Fruit fly (Drosophila melanogaster) whole organism, embryonic: Measurements from ENCODE around the gene SelG.

ENCODE experiments used
- ATbp ChIP-seq: fragments of 200-800 bp; sonication (Bioruptor generic); optimal IDR thresholded peaks from 2 replicates; lab custom pipeline; 2017; ENCODE audit warnings: missing biosample characterization, mild to moderate bottlenecking, missing genetic modification characterization, missing genetic modification reagents
- Ada2b ChIP-seq: fragments of 200-800 bp; sonication (Bioruptor generic); IDR thresholded peaks from 2 replicates; pipeline ENCODE4 v1.3.6; 2022; ENCODE audit warnings: missing biosample characterization, missing genetic modification characterization
- CG10267 ChIP-seq: fragments of 200-800 bp; sonication (Bioruptor generic); optimal IDR thresholded peaks from 2 replicates; lab custom pipeline; 2018; ENCODE audit warnings: missing biosample characterization, mild to moderate bottlenecking, missing genetic modification characterization, moderate library complexity
- CG10366 ChIP-seq: fragments of 200-800 bp; sonication (Bioruptor generic); IDR thresholded peaks from 2 replicates; pipeline ENCODE4 v1.3.6; 2022; ENCODE audit warnings: missing biosample characterization, missing genetic modification characterization
- CG12219 ChIP-seq: fragments of 200-800 bp; sonication (Bioruptor generic); optimal IDR thresholded peaks from 3 replicates; lab custom pipeline; 2018; ENCODE audit warnings: missing biosample characterization, mild to moderate bottlenecking, missing genetic modification characterization
- CG12942 ChIP-seq: fragments of 200-800 bp; sonication (Bioruptor generic); optimal IDR thresholded peaks from 3 replicates; lab custom pipeline; 2016; ENCODE audit warnings: missing biosample characterization, missing genetic modification characterization
- CG13424 ChIP-seq: fragments of 200-800 bp; sonication (Bioruptor generic); optimal IDR thresholded peaks from 2 replicates; lab custom pipeline; 2019; ENCODE audit warnings: missing biosample characterization, mild to moderate bottlenecking, missing genetic modification characterization, moderate library complexity
- CG13894 ChIP-seq: fragments of 200-800 bp; sonication (Bioruptor generic); optimal IDR thresholded peaks from 3 replicates; lab custom pipeline; 2018; ENCODE audit warnings: missing biosample characterization, mild to moderate bottlenecking, missing genetic modification characterization, moderate library complexity
- CG15269 ChIP-seq: fragments of 200-800 bp; sonication (Bioruptor generic); optimal IDR thresholded peaks from 2 replicates; lab custom pipeline; 2018; ENCODE audit warnings: missing biosample characterization, mild to moderate bottlenecking, missing genetic modification characterization, moderate library complexity
- CG15514 ChIP-seq: fragments of 200-800 bp; sonication (Bioruptor generic); optimal IDR thresholded peaks from 3 replicates; lab custom pipeline; 2017; ENCODE audit warnings: missing biosample characterization, missing genetic modification characterization, mild to moderate bottlenecking, moderate library complexity, missing genetic modification reagents
- CG2712 ChIP-seq: fragments of 200-800 bp; optimal IDR thresholded peaks from 3 replicates; lab custom pipeline; 2019; ENCODE audit warnings: missing biosample characterization, mild to moderate bottlenecking, missing genetic modification characterization, moderate library complexity
- CG31365 ChIP-seq: fragments of 200-800 bp; sonication (Bioruptor generic); optimal IDR thresholded peaks from 2 replicates; lab custom pipeline; 2018; ENCODE audit warnings: missing biosample characterization, mild to moderate bottlenecking, missing genetic modification characterization
- CG32772 ChIP-seq: fragments of 200-800 bp; sonication (Bioruptor generic); IDR thresholded peaks from 2 replicates; pipeline ENCODE4 v1.3.6; 2022; ENCODE audit warnings: missing biosample characterization, missing genetic modification characterization
- CG43689 ChIP-seq: fragments of 200-800 bp; sonication (Bioruptor generic); IDR thresholded peaks from 2 replicates; pipeline ENCODE4 v1.3.6; 2022; ENCODE audit warnings: missing biosample characterization, missing genetic modification characterization
- CG4617 ChIP-seq: fragments of 200-800 bp; sonication (Bioruptor generic); optimal IDR thresholded peaks from 3 replicates; lab custom pipeline; 2016; ENCODE audit warnings: missing biosample characterization, missing genetic modification characterization, borderline replicate concordance
- CG4707 ChIP-seq: fragments of 200-800 bp; sonication (Bioruptor generic); optimal IDR thresholded peaks from 2 replicates; lab custom pipeline; 2018; ENCODE audit warnings: missing biosample characterization, mild to moderate bottlenecking, missing genetic modification characterization, moderate library complexity
- CG7987 ChIP-seq: fragments of 200-800 bp; sonication (Bioruptor generic); optimal IDR thresholded peaks from 2 replicates; lab custom pipeline; 2018; ENCODE audit warnings: missing biosample characterization, mild to moderate bottlenecking, missing genetic modification characterization, moderate library complexity
- CG8924 ChIP-seq: fragments of 200-800 bp; optimal IDR thresholded peaks from 3 replicates; lab custom pipeline; 2019; ENCODE audit warnings: missing biosample characterization, mild to moderate bottlenecking, missing genetic modification characterization, moderate library complexity
- CG9437 ChIP-seq: fragments of 200-800 bp; sonication (Bioruptor generic); optimal IDR thresholded peaks from 2 replicates; lab custom pipeline; 2018; ENCODE audit warnings: missing biosample characterization, mild to moderate bottlenecking, missing genetic modification characterization
- CG9876 ChIP-seq: fragments of 200-800 bp; sonication (Bioruptor generic); optimal IDR thresholded peaks from 2 replicates; lab custom pipeline; 2016; ENCODE audit warnings: missing biosample characterization, missing genetic modification characterization
- Deaf1 ChIP-seq: fragments of 200-800 bp; optimal IDR thresholded peaks from 3 replicates; lab custom pipeline; 2019; ENCODE audit warnings: missing biosample characterization, mild to moderate bottlenecking, missing genetic modification characterization, moderate library complexity
- Dek ChIP-seq: fragments of 200-800 bp; sonication (Bioruptor generic); optimal IDR thresholded peaks from 3 replicates; lab custom pipeline; 2019; ENCODE audit warnings: missing biosample characterization, mild to moderate bottlenecking, missing genetic modification characterization, moderate library complexity
- Dip3 ChIP-seq: fragments of 200-800 bp; sonication (Bioruptor generic); optimal IDR thresholded peaks from 3 replicates; lab custom pipeline; 2016; ENCODE audit warnings: missing biosample characterization, missing genetic modification characterization
- Doc2 ChIP-seq: fragments of 200-800 bp; sonication (Bioruptor generic); IDR thresholded peaks from 2 replicates; pipeline ENCODE4 v1.3.6; 2022; ENCODE audit warnings: missing biosample characterization, missing genetic modification characterization
- Dp ChIP-seq: fragments of 200-800 bp; sonication (Bioruptor generic); optimal IDR thresholded peaks from 2 replicates; lab custom pipeline; 2018; ENCODE audit warnings: missing biosample characterization, mild to moderate bottlenecking, missing genetic modification characterization, moderate library complexity
- E2f2 ChIP-seq: fragments of 200-800 bp; sonication (Bioruptor generic); IDR thresholded peaks from 2 replicates; pipeline ENCODE4 v1.3.6; 2022; ENCODE audit warnings: missing biosample characterization, missing genetic modification characterization
- HHEX ChIP-seq: fragments of 200-800 bp; sonication (Bioruptor generic); optimal IDR thresholded peaks from 3 replicates; lab custom pipeline; 2017; ENCODE audit warnings: missing biosample characterization, mild to moderate bottlenecking, missing genetic modification characterization, missing genetic modification reagents
- Hr3 ChIP-seq: fragments of 200-800 bp; sonication (Bioruptor generic); optimal IDR thresholded peaks from 3 replicates; lab custom pipeline; 2016; ENCODE audit warnings: missing biosample characterization, missing genetic modification characterization
- MBD-R2 ChIP-seq: fragments of 200-800 bp; sonication (Bioruptor generic); IDR thresholded peaks from 2 replicates; pipeline ENCODE4 v1.3.6; 2022; ENCODE audit warnings: missing biosample characterization, missing genetic modification characterization
- NC2α ChIP-seq: fragments of 200-800 bp; sonication (Bioruptor generic); optimal IDR thresholded peaks from 2 replicates; lab custom pipeline; 2016; ENCODE audit warnings: missing biosample characterization, missing genetic modification characterization
- NfI ChIP-seq: fragments of 200-800 bp; sonication (Bioruptor generic); optimal IDR thresholded peaks from 3 replicates; lab custom pipeline; 2018; ENCODE audit warnings: missing biosample characterization, mild to moderate bottlenecking, missing genetic modification characterization, moderate library complexity
- Pdp1 ChIP-seq, 2 experiments: fragments of 200-800 bp; sonication (Bioruptor generic); optimal IDR thresholded peaks; 3 replicates each; lab custom pipeline; 2016; ENCODE audit warnings: missing biosample characterization in 2 of 2, missing genetic modification characterization in 2 of 2, mild to moderate bottlenecking in 1 of 2, moderate library complexity in 1 of 2
- Sox100B ChIP-seq: fragments of 200-800 bp; sonication (Bioruptor generic); optimal IDR thresholded peaks from 3 replicates; lab custom pipeline; 2018; ENCODE audit warnings: missing biosample characterization, mild to moderate bottlenecking, missing genetic modification characterization
- Ssrp ChIP-seq: fragments of 200-800 bp; sonication (Bioruptor generic); optimal IDR thresholded peaks from 2 replicates; lab custom pipeline; 2018; ENCODE audit warnings: missing biosample characterization, mild to moderate bottlenecking, missing genetic modification characterization, moderate library complexity
- en ChIP-seq: fragments of 200-800 bp; sonication (Bioruptor generic); optimal IDR thresholded peaks from 2 replicates; lab custom pipeline; 2016; ENCODE audit warnings: missing biosample characterization, missing genetic modification characterization
- ewg ChIP-seq: fragments of 200-800 bp; sonication (Bioruptor generic); optimal IDR thresholded peaks from 3 replicates; lab custom pipeline; 2017; ENCODE audit warnings: mild to moderate bottlenecking, missing biosample characterization, missing genetic modification reagents, missing genetic modification characterization
- exex ChIP-seq: fragments of 200-800 bp; sonication (Bioruptor generic); optimal IDR thresholded peaks from 4 replicates; lab custom pipeline; 2018; ENCODE audit warnings: missing biosample characterization, mild to moderate bottlenecking, missing genetic modification characterization, moderate library complexity
- gfzf ChIP-seq: fragments of 200-800 bp; sonication (Bioruptor generic); optimal IDR thresholded peaks from 2 replicates; lab custom pipeline; 2016; ENCODE audit warnings: missing biosample characterization, mild to moderate bottlenecking, missing genetic modification characterization, moderate library complexity
- grau ChIP-seq: fragments of 200-800 bp; optimal IDR thresholded peaks from 3 replicates; lab custom pipeline; 2019; ENCODE audit warnings: missing biosample characterization, mild to moderate bottlenecking, missing genetic modification characterization, moderate library complexity
- nerfin-1 ChIP-seq: fragments of 200-800 bp; sonication (Bioruptor generic); optimal IDR thresholded peaks from 3 replicates; lab custom pipeline; 2019; ENCODE audit warnings: missing biosample characterization, mild to moderate bottlenecking, missing genetic modification characterization, moderate library complexity
- odd ChIP-seq: fragments of 200-800 bp; sonication (Bioruptor generic); optimal IDR thresholded peaks from 2 replicates; lab custom pipeline; 2017; ENCODE audit warnings: missing biosample characterization, mild to moderate bottlenecking, missing genetic modification characterization
- prd ChIP-seq, 3 experiments: fragments of >200 bp in 2 of 3; fragments of 200-800 bp in 1 of 3; sonication (Bioruptor generic) in 1 of 3; optimal IDR thresholded peaks in 2 of 3; IDR thresholded peaks in 1 of 3; 2 replicates in 2 of 3; 3 replicates in 1 of 3; pipeline versions ENCODE4 v1.3.6 to Lab custom; 2017 to 2022; ENCODE audit warnings: missing biosample characterization in 1 of 3, missing genetic modification characterization in 1 of 3
- repo ChIP-seq: fragments of 200-800 bp; sonication (Bioruptor generic); optimal IDR thresholded peaks from 2 replicates; lab custom pipeline; 2016; ENCODE audit warnings: missing biosample characterization, missing genetic modification characterization
- row ChIP-seq: fragments of 200-800 bp; sonication (Bioruptor generic); IDR thresholded peaks from 3 replicates; pipeline ENCODE4 v1.3.6; 2022; ENCODE audit warnings: missing biosample characterization, missing genetic modification characterization
- seq ChIP-seq: fragments of 200-800 bp; sonication (Bioruptor generic); IDR thresholded peaks from 2 replicates; pipeline ENCODE4 v1.3.6; 2022; ENCODE audit warnings: missing biosample characterization, missing genetic modification characterization
- sug ChIP-seq: fragments of 200-800 bp; optimal IDR thresholded peaks from 2 replicates; lab custom pipeline; 2019; ENCODE audit warnings: missing biosample characterization, mild to moderate bottlenecking, missing genetic modification characterization, moderate library complexity
- tna ChIP-seq: fragments of 200-800 bp; sonication (Bioruptor generic); IDR thresholded peaks from 2 replicates; pipeline ENCODE4 v1.3.6; 2022; ENCODE audit warnings: missing biosample characterization, missing genetic modification characterization; ENCODE audit not compliant: partially characterized antibody
- unpg ChIP-seq: fragments of 200-800 bp; sonication (Bioruptor generic); optimal IDR thresholded peaks from 3 replicates; lab custom pipeline; 2018; ENCODE audit warnings: missing biosample characterization, mild to moderate bottlenecking, missing genetic modification characterization, moderate library complexity
- vvl ChIP-seq: fragments of 200-800 bp; sonication (Bioruptor generic); IDR thresholded peaks from 2 replicates; pipeline ENCODE4 v1.3.6; 2022; ENCODE audit warnings: missing biosample characterization, missing genetic modification characterization

SelG gene

DNA sequence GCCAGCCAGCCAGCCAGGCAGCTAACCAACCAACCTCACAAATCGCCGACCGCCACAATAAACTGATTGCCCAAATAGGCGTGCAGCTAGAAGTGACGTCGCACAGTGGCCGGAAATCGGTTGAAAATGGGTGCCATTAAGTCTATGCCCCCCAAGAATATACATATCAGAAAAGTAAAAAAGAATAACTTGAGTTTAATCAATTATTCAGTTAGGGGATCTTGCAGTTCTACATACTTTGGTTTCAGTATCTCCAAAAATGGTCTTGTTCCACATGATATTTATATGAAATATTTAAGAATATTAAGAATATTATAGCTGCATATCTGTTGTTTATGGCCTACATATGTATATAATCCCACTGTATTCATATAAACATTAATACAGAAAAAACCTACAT lies 1.7 kb upstream of the SelG start (continued):
- TF ChIP-seq CG13894 (tag; lab: Kevin White, UChicago) = peak; percentile 7
- peak; percentile 0 for TF ChIP-seq nerfin-1 (tag; lab: Kevin White, UChicago)
- 0 out of 2 replicates have a peak, but pooled peaks have one; percentile 14 for TF ChIP-seq seq
- peak; percentile 10 for TF ChIP-seq CG2712
- no peak for TF ChIP-seq repo
- TF ChIP-seq MBD-R2 (GFP tag; lab: Robert Waterston, UW) = peak; percentile 23; the same call in 1 of the 2 replicates
- peak; percentile 10 for TF ChIP-seq Dip3
- TF ChIP-seq Pdp1 (GFP tag; optimal IDR thresholded peaks at IDR 0.05; lab: Kevin White, UChicago) = no peak
- TF ChIP-seq en = no peak
- TF ChIP-seq NC2α (GFP tag; lab: Kevin White, UChicago) = no peak
- peak; percentile 52; the same call in 1 of the 2 replicates for TF ChIP-seq vvl
- no peak for TF ChIP-seq prd (optimal IDR thresholded peaks at IDR 0.05; lab: Kevin White, UChicago)
- TF ChIP-seq prd (GFP tag; IDR thresholded peaks at IDR 0.05; lab: Robert Waterston, UW) = 0 out of 3 replicates have a peak, but pooled peaks have one; percentile 18
- peak; percentile 51 for TF ChIP-seq Sox100B
- peak; percentile 45 for TF ChIP-seq CG15514 (GFP tag; lab: Kevin White, UChicago)
- no peak for TF ChIP-seq CG7987
- no peak for TF ChIP-seq CG4707
- TF ChIP-seq CG9876 = no peak
- TF ChIP-seq Dp = no peak
- peak; percentile 48 for TF ChIP-seq HHEX
- no peak for TF ChIP-seq CG4617 (GFP tag; lab: Kevin White, UChicago)
- no peak for TF ChIP-seq CG12942 (GFP tag; lab: Kevin White, UChicago)
- peak; percentile 49 for TF ChIP-seq unpg (GFP tag; lab: Kevin White, UChicago)
- no peak for TF ChIP-seq CG32772
- no peak for TF ChIP-seq E2f2 (GFP tag; lab: Robert Waterston, UW)
- peak; percentile 26 for TF ChIP-seq exex (tag; lab: Kevin White, UChicago)
- peak; percentile 32; the same call in 1 of the 2 replicates for TF ChIP-seq CG10366 (GFP tag; lab: Robert Waterston, UW)
- 0 out of 2 replicates have a peak, but pooled peaks have one; percentile 25 for TF ChIP-seq tna (GFP tag; lab: Robert Waterston, UW)
- TF ChIP-seq Ada2b = peak; percentile 26; the same call in 1 of the 2 replicates
- peak; percentile 78 for TF ChIP-seq CG15269 (tag; lab: Kevin White, UChicago)
- peak; percentile 37 for TF ChIP-seq Dek (tag; lab: Kevin White, UChicago)
- TF ChIP-seq grau (tag; lab: Kevin White, UChicago) = peak; percentile 67
- TF ChIP-seq CG12219 (GFP tag; lab: Kevin White, UChicago) = peak; percentile 19
- peak; percentile 47 for TF ChIP-seq sug
- peak; percentile 3 for TF ChIP-seq Ssrp (tag; lab: Kevin White, UChicago)
- no peak for TF ChIP-seq CG31365
- peak; percentile 16 for TF ChIP-seq CG9437
- TF ChIP-seq Hr3 (GFP tag; lab: Kevin White, UChicago) = peak; percentile 16
- no peak for TF ChIP-seq Doc2 (GFP tag; lab: Robert Waterston, UW)
- TF ChIP-seq ATbp (GFP tag; lab: Kevin White, UChicago) = peak; percentile 32
- TF ChIP-seq Deaf1 (tag; lab: Kevin White, UChicago) = peak; percentile 39
- peak; percentile 30 for TF ChIP-seq odd (GFP tag; lab: Kevin White, UChicago)
- peak; percentile 50 for TF ChIP-seq CG8924 (tag; lab: Kevin White, UChicago)
- TF ChIP-seq NfI (GFP tag; lab: Kevin White, UChicago) = peak; percentile 41
- no peak for TF ChIP-seq gfzf (GFP tag; lab: Kevin White, UChicago)
- peak; percentile 6 for TF ChIP-seq CG10267 (tag; lab: Kevin White, UChicago)
- no peak for TF ChIP-seq CG43689 (GFP tag; lab: Robert Waterston, UW)
- peak; percentile 61 for TF ChIP-seq CG13424 (tag; lab: Kevin White, UChicago)
- TF ChIP-seq ewg (GFP tag; lab: Kevin White, UChicago) = peak; percentile 6
- TF ChIP-seq row = peak; percentile 79
